Fruit fly (Drosophila melanogaster) whole organism, embryonic: Measurements from ENCODE around the gene Sp1.

Experiments
- Abd-B ChIP-seq: fragments of 200-800 bp; sonication (Bioruptor generic); optimal IDR thresholded peaks from 2 replicates; lab custom pipeline; 2018; ENCODE audit warnings: missing biosample characterization, mild to moderate bottlenecking, missing genetic modification characterization, moderate library complexity
- Adf1 ChIP-seq: fragments of 200-800 bp; sonication (Bioruptor generic); IDR thresholded peaks from 2 replicates; pipeline ENCODE4 v1.3.6; 2022; ENCODE audit warnings: missing biosample characterization, missing genetic modification characterization
- Awh ChIP-seq: fragments of 200-800 bp; sonication (Bioruptor generic); IDR thresholded peaks from 2 replicates; pipeline ENCODE4, ENCODE4 v1.3.6; 2022; ENCODE audit warnings: missing biosample characterization, missing genetic modification characterization
- Blimp-1 ChIP-seq: fragments of 200-800 bp; sonication (Bioruptor generic); optimal IDR thresholded peaks from 3 replicates; lab custom pipeline; 2018; ENCODE audit warnings: missing biosample characterization, missing genetic modification characterization, mild to moderate bottlenecking, moderate library complexity, missing genetic modification reagents
- CG10267 ChIP-seq: fragments of 200-800 bp; sonication (Bioruptor generic); optimal IDR thresholded peaks from 2 replicates; lab custom pipeline; 2018; ENCODE audit warnings: missing biosample characterization, mild to moderate bottlenecking, missing genetic modification characterization, moderate library complexity
- CG10431 ChIP-seq: fragments of 200-800 bp; sonication (Bioruptor generic); optimal IDR thresholded peaks from 3 replicates; lab custom pipeline; 2018; ENCODE audit warnings: missing biosample characterization, mild to moderate bottlenecking, missing genetic modification characterization
- CG1603 ChIP-seq: fragments of 200-800 bp; sonication (Bioruptor generic); optimal IDR thresholded peaks from 2 replicates; lab custom pipeline; 2019; ENCODE audit warnings: missing biosample characterization, mild to moderate bottlenecking, missing genetic modification characterization, moderate library complexity
- CG16779 ChIP-seq: fragments of 200-800 bp; sonication (Bioruptor generic); IDR thresholded peaks from 2 replicates; pipeline ENCODE4 v1.3.6; 2022; ENCODE audit warnings: missing biosample characterization, missing genetic modification characterization
- CG16815 ChIP-seq: fragments of 200-800 bp; sonication (Bioruptor generic); optimal IDR thresholded peaks from 3 replicates; lab custom pipeline; 2017; ENCODE audit warnings: missing biosample characterization, mild to moderate bottlenecking, missing genetic modification characterization
- CG17361 ChIP-seq: fragments of 200-800 bp; sonication (Bioruptor generic); IDR thresholded peaks from 3 replicates; pipeline ENCODE4 v1.3.6; 2022; ENCODE audit warnings: missing biosample characterization, missing genetic modification characterization
- CG17385 ChIP-seq: fragments of 200-800 bp; sonication (Bioruptor generic); optimal IDR thresholded peaks from 3 replicates; lab custom pipeline; 2018; ENCODE audit warnings: missing biosample characterization, mild to moderate bottlenecking, missing genetic modification characterization
- CG17612 ChIP-seq: fragments of 200-800 bp; sonication (Bioruptor generic); IDR thresholded peaks from 2 replicates; pipeline ENCODE4 v1.3.6; 2022; ENCODE audit warnings: missing biosample characterization, missing genetic modification characterization
- CG18262 ChIP-seq: fragments of 200-800 bp; optimal IDR thresholded peaks from 3 replicates; lab custom pipeline; 2019; ENCODE audit warnings: missing biosample characterization, mild to moderate bottlenecking, missing genetic modification characterization, moderate library complexity
- CG1832 ChIP-seq: fragments of 200-800 bp; sonication (Bioruptor generic); optimal IDR thresholded peaks from 2 replicates; lab custom pipeline; 2017; ENCODE audit warnings: missing biosample characterization, mild to moderate bottlenecking, missing genetic modification characterization, inconsistent platforms
- CG2199 ChIP-seq: fragments of 200-800 bp; sonication (Bioruptor generic); IDR thresholded peaks from 3 replicates; pipeline ENCODE4 v1.3.6; 2022; ENCODE audit warnings: missing biosample characterization, missing genetic modification characterization
- CG30403 ChIP-seq: fragments of 200-800 bp; sonication (Bioruptor generic); optimal IDR thresholded peaks from 3 replicates; lab custom pipeline; 2016; ENCODE audit warnings: missing biosample characterization, missing genetic modification characterization
- CG31224 ChIP-seq: fragments of 200-800 bp; sonication (Bioruptor generic); IDR thresholded peaks from 2 replicates; pipeline ENCODE4 v1.3.6; 2022; ENCODE audit warnings: missing biosample characterization, missing genetic modification characterization
- CG31365 ChIP-seq: fragments of 200-800 bp; sonication (Bioruptor generic); optimal IDR thresholded peaks from 2 replicates; lab custom pipeline; 2018; ENCODE audit warnings: missing biosample characterization, mild to moderate bottlenecking, missing genetic modification characterization
- CG31388 ChIP-seq: fragments of 200-800 bp; sonication (Bioruptor generic); optimal IDR thresholded peaks from 2 replicates; lab custom pipeline; 2016; ENCODE audit warnings: missing biosample characterization, missing genetic modification characterization
- CG32767 ChIP-seq: fragments of 200-800 bp; sonication (Bioruptor generic); IDR thresholded peaks from 2 replicates; pipeline ENCODE4 v1.3.6; 2022; ENCODE audit warnings: missing biosample characterization, missing genetic modification characterization
- CG34376 ChIP-seq: fragments of 200-800 bp; sonication (Bioruptor generic); optimal IDR thresholded peaks from 2 replicates; lab custom pipeline; 2018; ENCODE audit warnings: missing biosample characterization, mild to moderate bottlenecking, missing genetic modification characterization
- CG4360 ChIP-seq: fragments of 200-800 bp; sonication (Bioruptor generic); IDR thresholded peaks from 2 replicates; pipeline ENCODE4 v1.3.6; 2022; ENCODE audit warnings: missing biosample characterization, missing genetic modification characterization
- CG7372 ChIP-seq: fragments of 200-800 bp; sonication (Bioruptor generic); IDR thresholded peaks from 2 replicates; pipeline ENCODE4 v1.3.6; 2022; ENCODE audit warnings: missing biosample characterization, missing genetic modification characterization
- CG7839 ChIP-seq: fragments of 200-800 bp; sonication (Bioruptor generic); optimal IDR thresholded peaks from 3 replicates; lab custom pipeline; 2018; ENCODE audit warnings: missing biosample characterization, mild to moderate bottlenecking, missing genetic modification characterization, moderate library complexity
- CG8089 ChIP-seq: fragments of 200-800 bp; sonication (Bioruptor generic); optimal IDR thresholded peaks from 3 replicates; lab custom pipeline; 2016; ENCODE audit warnings: missing biosample characterization, missing genetic modification characterization
- CG8924 ChIP-seq: fragments of 200-800 bp; optimal IDR thresholded peaks from 3 replicates; lab custom pipeline; 2019; ENCODE audit warnings: missing biosample characterization, mild to moderate bottlenecking, missing genetic modification characterization, moderate library complexity
- CG9727 ChIP-seq: fragments of 200-800 bp; sonication (Bioruptor generic); optimal IDR thresholded peaks from 3 replicates; lab custom pipeline; 2017; ENCODE audit warnings: missing biosample characterization, mild to moderate bottlenecking, missing genetic modification characterization
- CG9876 ChIP-seq: fragments of 200-800 bp; sonication (Bioruptor generic); optimal IDR thresholded peaks from 2 replicates; lab custom pipeline; 2016; ENCODE audit warnings: missing biosample characterization, missing genetic modification characterization
- CoRest ChIP-seq: fragments of 200-800 bp; sonication (Bioruptor generic); optimal IDR thresholded peaks from 3 replicates; lab custom pipeline; 2018; ENCODE audit warnings: missing biosample characterization, mild to moderate bottlenecking, missing genetic modification characterization, moderate library complexity
- D19B ChIP-seq: fragments of 200-800 bp; sonication (Bioruptor generic); optimal IDR thresholded peaks from 2 replicates; lab custom pipeline; 2017; ENCODE audit warnings: missing biosample characterization, mild to moderate bottlenecking, missing genetic modification characterization
- Nf-YC ChIP-seq: fragments of 200-800 bp; optimal IDR thresholded peaks from 3 replicates; lab custom pipeline; 2019; ENCODE audit warnings: missing biosample characterization, mild to moderate bottlenecking, missing genetic modification characterization, moderate library complexity
- Oli ChIP-seq: fragments of 200-800 bp; sonication (Bioruptor generic); optimal IDR thresholded peaks from 2 replicates; lab custom pipeline; 2018; ENCODE audit warnings: missing biosample characterization, mild to moderate bottlenecking, missing genetic modification characterization, moderate library complexity
- Opbp ChIP-seq: fragments of 200-800 bp; sonication (Bioruptor generic); IDR thresholded peaks from 3 replicates; pipeline ENCODE4 v1.3.6; 2022; ENCODE audit warnings: missing biosample characterization, missing genetic modification characterization; ENCODE audit not compliant: partially characterized antibody
- Pdp1 ChIP-seq, 2 experiments: fragments of 200-800 bp; sonication (Bioruptor generic); optimal IDR thresholded peaks; 3 replicates each; lab custom pipeline; 2016; ENCODE audit warnings: missing biosample characterization in 2 of 2, missing genetic modification characterization in 2 of 2, mild to moderate bottlenecking in 1 of 2, moderate library complexity in 1 of 2
- Ssrp ChIP-seq: fragments of 200-800 bp; sonication (Bioruptor generic); optimal IDR thresholded peaks from 2 replicates; lab custom pipeline; 2018; ENCODE audit warnings: missing biosample characterization, mild to moderate bottlenecking, missing genetic modification characterization, moderate library complexity
- YL-1 ChIP-seq: fragments of 200-800 bp; sonication (Bioruptor generic); optimal IDR thresholded peaks from 3 replicates; lab custom pipeline; 2017; ENCODE audit warnings: missing biosample characterization, mild to moderate bottlenecking, missing genetic modification characterization
- abd-A ChIP-seq: fragments of 200-800 bp; sonication (Bioruptor generic); optimal IDR thresholded peaks from 3 replicates; lab custom pipeline; 2019; ENCODE audit warnings: missing biosample characterization, mild to moderate bottlenecking, missing genetic modification characterization, moderate library complexity
- cad ChIP-seq: fragments of >200 bp; optimal IDR thresholded peaks from 2 replicates; lab custom pipeline; 2017; ENCODE audit warnings: missing biosample characterization, missing genetic modification characterization
- chinmo ChIP-seq: fragments of 200-800 bp; sonication (Bioruptor generic); IDR thresholded peaks from 4 replicates; pipeline ENCODE4 v1.3.6; 2022; ENCODE audit warnings: missing biosample characterization, missing genetic modification characterization; ENCODE audit not compliant: partially characterized antibody
- danr ChIP-seq: fragments of 200-800 bp; sonication (Bioruptor generic); IDR thresholded peaks from 2 replicates; pipeline ENCODE4 v1.3.6; 2022; ENCODE audit warnings: missing biosample characterization, missing genetic modification characterization
- dmrt99B ChIP-seq: fragments of 200-800 bp; sonication (Bioruptor generic); optimal IDR thresholded peaks from 2 replicates; lab custom pipeline; 2018; ENCODE audit warnings: missing biosample characterization, mild to moderate bottlenecking, missing genetic modification characterization, moderate library complexity
- gem ChIP-seq: fragments of 200-800 bp; sonication (Bioruptor generic); optimal IDR thresholded peaks from 2 replicates; lab custom pipeline; 2019; ENCODE audit warnings: missing biosample characterization, mild to moderate bottlenecking, missing genetic modification characterization, moderate library complexity
- kay ChIP-seq: fragments of 200-800 bp; sonication (Bioruptor generic); optimal IDR thresholded peaks from 2 replicates; lab custom pipeline; 2016; ENCODE audit warnings: missing biosample characterization, missing genetic modification characterization
- lab ChIP-seq: fragments of 200-800 bp; sonication (Bioruptor generic); optimal IDR thresholded peaks from 3 replicates; lab custom pipeline; 2017; ENCODE audit warnings: missing biosample characterization, missing genetic modification characterization, mild to moderate bottlenecking, moderate library complexity, missing genetic modification reagents
- lmd ChIP-seq: fragments of 200-800 bp; sonication (Bioruptor generic); IDR thresholded peaks from 2 replicates; pipeline ENCODE4 v1.3.6; 2022; ENCODE audit warnings: missing biosample characterization, missing genetic modification characterization
- odd ChIP-seq: fragments of 200-800 bp; sonication (Bioruptor generic); optimal IDR thresholded peaks from 2 replicates; lab custom pipeline; 2017; ENCODE audit warnings: missing biosample characterization, mild to moderate bottlenecking, missing genetic modification characterization
- phol ChIP-seq: fragments of 200-800 bp; sonication (Bioruptor generic); optimal IDR thresholded peaks from 3 replicates; lab custom pipeline; 2018; ENCODE audit warnings: missing biosample characterization, mild to moderate bottlenecking, missing genetic modification characterization, moderate library complexity
- sens ChIP-seq: fragments of 200-800 bp; sonication (Bioruptor generic); peaks from one replicate; lab custom pipeline; 2016; ENCODE audit warnings: missing biosample characterization, missing genetic modification characterization
- shn ChIP-seq: fragments of 200-800 bp; sonication (Bioruptor generic); optimal IDR thresholded peaks from 3 replicates; lab custom pipeline; 2016; ENCODE audit warnings: missing biosample characterization, missing genetic modification characterization

Sp1 gene

dm6 chrX:9692297-9693013 is 37.0 kb upstream of the Sp1 start (continued):
- TF ChIP-seq Oli (tag; lab: Kevin White, UChicago) (peak; percentile 6), CG16779 (no peak), CG8089 (GFP tag; lab: Kevin White, UChicago) (no peak), CG31365 (tag; lab: Kevin White, UChicago) (no peak), sens (GFP tag; lab: Kevin White, UChicago) (peak; percentile 64), CG10267 (no peak), odd (GFP tag; lab: Kevin White, UChicago) (no peak), danr (GFP tag; lab: Robert Waterston, UW) (no peak), CG10431 (GFP tag; lab: Kevin White, UChicago) (no peak), CG4360 (GFP tag; lab: Robert Waterston, UW) (peak; percentile 94), CG17612 (no peak), cad (GFP tag; lab: Kevin White, UChicago) (peak; percentile 73), Ssrp (tag; lab: Kevin White, UChicago) (no peak), abd-A (tag; lab: Kevin White, UChicago) (no peak), CG9727 (GFP tag; lab: Kevin White, UChicago) (peak; percentile 1), CG32767 (GFP tag; lab: Robert Waterston, UW) (no peak), CG34376 (GFP tag; lab: Kevin White, UChicago) (no peak), CG8924 (tag; lab: Kevin White, UChicago) (peak; percentile 61), shn (GFP tag; lab: Kevin White, UChicago) (no peak), CoRest (tag; lab: Kevin White, UChicago) (peak; percentile 28), lmd (GFP tag; lab: Robert Waterston, UW) (no peak), CG9876 (GFP tag; lab: Kevin White, UChicago) (no peak), Nf-YC (tag; lab: Kevin White, UChicago) (peak; percentile 96), lab (GFP tag; lab: Kevin White, UChicago) (no peak), CG1603 (tag; lab: Kevin White, UChicago) (no peak), CG16815 (GFP tag; lab: Kevin White, UChicago) (no peak), CG7372 (peak; percentile 85), CG31388 (GFP tag; lab: Kevin White, UChicago) (no peak), CG31224 (no peak), D19B (peak; percentile 46), Opbp (GFP tag; lab: Robert Waterston, UW) (peak; percentile 53; the same call in 1 of the 3 replicates), CG2199 (GFP tag; lab: Robert Waterston, UW) (peak; percentile 43; the same call in 1 of the 3 replicates), CG18262 (tag; lab: Kevin White, UChicago) (peak; percentile 31), Blimp-1 (no peak), YL-1 (GFP tag; lab: Kevin White, UChicago) (no peak), CG30403 (GFP tag; lab: Kevin White, UChicago) (no peak), CG17361 (GFP tag; lab: Robert Waterston, UW) (peak; percentile 51; the same call in 2 of the 3 replicates), gem (tag; lab: Kevin White, UChicago) (peak; percentile 17), phol (tag; lab: Kevin White, UChicago) (peak; percentile 20), chinmo (peak; percentile 68; the same call in 1 of the 4 replicates), CG17385 (no peak), kay (GFP tag; lab: Kevin White, UChicago) (no peak), CG1832 (peak; percentile 82), Abd-B (GFP tag; lab: Kevin White, UChicago) (peak; percentile 52), Adf1 (GFP tag; lab: Robert Waterston, UW) (peak; percentile 78), Awh (GFP tag; lab: Robert Waterston, UW) (0 out of 2 replicates have a peak, but pooled peaks have one; percentile 14), CG7839 (tag; lab: Kevin White, UChicago) (no peak), dmrt99B (peak; percentile 12), Pdp1 (GFP tag; optimal IDR thresholded peaks at IDR 0.05; lab: Kevin White, UChicago) (peak in 1 of 2 experiments; percentile 51)
